Fruit fly (Drosophila melanogaster) Kc167 (cell line): ENCODE data around the gene Taf13.

Source experiments
- Sin3A ChIP-seq: fragments of >200 bp; optimal IDR thresholded peaks from 2 replicates; lab custom pipeline; 2018; ENCODE audit warnings: missing external identifiers
- h ChIP-seq: fragments of >200 bp; optimal IDR thresholded peaks from 3 replicates; lab custom pipeline; 2018; ENCODE audit warnings: missing external identifiers
- ttk ChIP-seq: sonication (Bioruptor generic); optimal IDR thresholded peaks from 2 replicates; lab custom pipeline; 2017; ENCODE audit warnings: missing external identifiers

DNA sequence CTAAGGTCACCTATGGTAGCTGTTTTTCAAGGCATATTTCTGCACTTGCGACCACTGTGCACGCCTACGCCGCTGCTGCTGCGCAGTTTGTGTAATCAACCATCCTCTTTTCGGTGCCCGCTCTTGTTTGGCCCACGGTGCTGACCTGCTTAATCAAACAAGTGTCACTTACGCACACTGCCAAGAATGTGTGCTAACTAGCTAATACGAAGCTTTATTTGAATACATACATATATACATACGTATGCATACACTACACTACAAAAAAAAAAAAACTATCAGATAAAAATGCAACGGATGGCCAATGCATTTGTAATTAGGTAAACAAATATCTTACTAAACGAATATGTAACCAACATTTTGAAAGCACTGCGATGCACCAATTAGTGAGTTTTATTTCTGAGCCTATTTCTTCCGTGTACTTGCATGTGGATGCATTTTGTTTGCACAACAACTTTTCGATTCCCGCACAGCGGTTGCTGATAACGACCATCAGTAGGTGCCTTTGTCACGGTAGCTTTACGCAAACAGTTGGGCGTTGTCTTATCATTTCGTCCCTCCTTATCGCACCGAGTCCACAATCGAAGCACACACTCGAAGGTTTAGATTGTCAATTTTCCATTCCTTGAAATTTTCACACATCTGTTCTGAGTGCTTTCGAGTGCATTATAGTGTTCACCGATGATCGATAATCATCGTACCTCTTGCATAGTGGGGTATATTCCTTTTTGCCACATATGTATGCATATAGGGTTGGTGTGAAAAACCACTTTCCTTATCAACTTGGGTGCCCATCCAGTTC, 7.2 kb downstream of the Taf13 start:
- no peak for TF ChIP-seq Sin3A
- TF ChIP-seq ttk (lab: Kevin White, UChicago): no peak
- no peak for TF ChIP-seq h (lab: Kevin White, UChicago)
